Worm (Caenorhabditis elegans) whole organism, midembryonic: ENCODE data around the gene F13B12.2.

Experiments
- T22C8.4 ChIP-seq: fragments of 200-800 bp; sonication (Bioruptor generic); IDR thresholded peaks from 2 replicates; pipeline ENCODE4 v1.3.6; 2022; ENCODE audit warnings: missing genetic modification characterization, missing compliant biosample characterization
- cog-1 ChIP-seq: sonication (generic microtip); optimal IDR thresholded peaks from 2 replicates; lab custom pipeline; 2016; ENCODE audit warnings: missing genetic modification characterization, missing compliant biosample characterization
- flt-1 ChIP-seq: fragments of 200-800 bp; sonication (Bioruptor generic); IDR thresholded peaks from 2 replicates; pipeline ENCODE4 v1.3.6; 2022; ENCODE audit warnings: missing genetic modification characterization, missing compliant biosample characterization
- klf-2 ChIP-seq: fragments of 200-800 bp; sonication (Bioruptor generic); conservative IDR thresholded peaks from 2 replicates; pipeline ENCODE4 v1.3.6; 2022; ENCODE audit warnings: missing genetic modification reagents, missing genetic modification characterization, missing compliant biosample characterization
- med-1 ChIP-seq: sonication (generic microtip); optimal IDR thresholded peaks from 2 replicates; lab custom pipeline; 2017; ENCODE audit warnings: missing genetic modification characterization, mild to moderate bottlenecking, missing compliant biosample characterization, antibody characterized with exemption, missing genetic modification reagents; ENCODE audit not compliant: insufficient read depth
- ref-1 ChIP-seq: fragments of 200-800 bp; sonication (Bioruptor generic); conservative IDR thresholded peaks from 2 replicates; pipeline ENCODE4 v1.3.6; 2022; ENCODE audit warnings: missing genetic modification reagents, missing genetic modification characterization, missing compliant biosample characterization
- tab-1 ChIP-seq: fragments of 200-800 bp; sonication (Bioruptor generic); IDR thresholded peaks from 2 replicates; pipeline ENCODE4 v1.3.6; 2022; ENCODE audit warnings: missing genetic modification characterization, missing compliant biosample characterization
- ztf-23 ChIP-seq: fragments of 200-800 bp; sonication (Bioruptor generic); IDR thresholded peaks from 2 replicates; pipeline ENCODE4 v1.3.6; 2022; ENCODE audit warnings: missing genetic modification reagents, missing genetic modification characterization, missing compliant biosample characterization
- ztf-29 ChIP-seq: fragments of 200-800 bp; sonication (Bioruptor generic); IDR thresholded peaks from 2 replicates; pipeline ENCODE4 v1.3.6; 2022; ENCODE audit warnings: missing genetic modification reagents, missing genetic modification characterization, missing compliant biosample characterization

The F13B12.2 gene

DNA sequence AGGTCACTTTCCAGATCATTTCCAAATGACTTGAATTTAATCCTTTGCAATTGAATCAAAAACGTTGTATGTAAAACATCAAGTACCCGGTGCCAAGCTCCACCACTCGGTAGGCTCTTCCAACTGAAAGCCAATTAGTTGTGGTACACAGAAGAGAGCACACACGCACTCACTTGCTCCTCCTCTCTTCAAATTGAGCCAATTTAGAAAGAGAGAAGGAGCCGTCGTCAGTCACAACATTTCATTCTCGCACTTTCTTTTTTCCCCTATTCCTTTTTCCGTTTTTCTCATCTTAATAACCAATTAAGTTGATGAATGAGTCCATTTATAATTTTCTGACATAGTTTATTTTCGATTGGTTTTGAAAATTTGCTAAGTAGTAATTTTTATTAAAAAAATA lies 30.7 kb downstream of the F13B12.2 start:
- no peak for TF ChIP-seq ztf-29 (GFP tag; lab: Robert Waterston, UW)

DNA sequence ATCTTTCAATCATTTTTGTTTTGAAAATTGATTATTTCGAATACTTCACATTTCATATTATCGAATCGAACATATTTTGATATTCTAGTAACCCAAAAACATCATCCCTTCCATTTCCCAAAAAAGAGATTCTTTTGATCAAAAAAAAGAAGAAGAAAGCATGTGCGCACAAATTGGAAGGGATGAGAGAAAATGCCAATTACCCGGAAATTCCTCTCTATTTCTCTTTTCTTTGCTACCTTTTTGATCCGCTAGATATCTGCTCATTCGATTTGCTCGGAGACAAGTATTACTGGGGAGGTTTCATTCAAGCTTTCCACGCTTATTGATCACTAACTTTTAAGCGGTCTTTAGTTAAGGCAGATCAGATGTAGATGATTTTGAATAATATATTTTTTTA lies 32.1 kb downstream of the F13B12.2 start:
- no peak for TF ChIP-seq ref-1 (GFP tag; lab: Robert Waterston, UW)
- TF ChIP-seq klf-2 (GFP tag; lab: Robert Waterston, UW) = no peak
- no peak for TF ChIP-seq flt-1 (GFP tag; lab: Robert Waterston, UW)
- TF ChIP-seq tab-1 (GFP tag; lab: Robert Waterston, UW) = no peak
- TF ChIP-seq med-1 (GFP tag; lab: Kevin White, UChicago) = no peak
- no peak for TF ChIP-seq T22C8.4 (GFP tag; lab: Robert Waterston, UW)
- TF ChIP-seq ztf-29 (GFP tag; lab: Robert Waterston, UW) = no peak
- TF ChIP-seq ztf-23 (GFP tag; lab: Robert Waterston, UW) = no peak
- TF ChIP-seq cog-1 (tag; lab: Kevin White, UChicago) = no peak

DNA sequence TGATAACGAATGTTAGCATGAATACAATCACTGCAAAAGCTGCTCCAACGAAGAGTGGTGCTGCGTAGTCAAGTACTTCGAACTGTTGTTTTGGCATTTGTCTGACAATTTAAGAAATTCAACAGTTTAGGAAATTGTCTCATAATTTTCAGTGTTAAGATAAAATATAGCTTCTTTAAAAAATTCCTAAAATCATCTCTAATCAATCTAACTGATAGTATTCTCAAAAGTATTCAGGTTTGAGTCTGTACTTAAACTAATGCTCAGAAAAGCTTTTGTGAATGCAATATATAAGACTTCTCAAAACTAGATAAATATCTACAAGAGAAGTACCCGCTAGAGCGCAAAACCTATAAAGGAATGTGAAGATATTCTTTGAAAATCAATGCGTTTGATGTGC lies 34.1 kb downstream of the F13B12.2 start, which contains the start of gene R10H10.4:
Gene R10H10.4, minus strand, starts transcription at position 101 of the 400 bp plus-strand sequence.
- TF ChIP-seq T22C8.4 (GFP tag; lab: Robert Waterston, UW) (no peak), flt-1 (GFP tag; lab: Robert Waterston, UW) (no peak), ztf-23 (GFP tag; lab: Robert Waterston, UW) (no peak), tab-1 (GFP tag; lab: Robert Waterston, UW) (no peak), med-1 (GFP tag; lab: Kevin White, UChicago) (no peak), ztf-29 (GFP tag; lab: Robert Waterston, UW) (no peak), klf-2 (GFP tag; lab: Robert Waterston, UW) (no peak), cog-1 (tag; lab: Kevin White, UChicago) (no peak), ref-1 (GFP tag; lab: Robert Waterston, UW) (no peak)

DNA sequence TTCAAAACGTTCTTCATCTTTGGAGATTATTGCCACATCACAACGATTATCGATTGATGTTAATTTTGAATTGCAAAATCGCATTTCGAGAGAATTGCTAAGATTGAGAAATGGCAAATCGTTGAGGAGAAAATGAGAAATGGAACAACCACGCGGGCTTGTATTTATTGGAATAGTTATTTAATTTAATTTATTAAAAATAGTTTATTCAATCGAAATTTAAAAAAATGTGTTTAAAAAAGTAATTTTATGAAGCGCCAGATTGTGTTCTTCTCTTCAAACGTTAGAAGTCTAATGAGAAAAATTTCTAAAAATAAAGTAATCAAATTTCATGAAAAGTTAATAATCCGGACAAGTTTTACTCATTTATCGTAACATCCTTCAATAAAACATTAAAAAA lies 37.1 kb downstream of the F13B12.2 start, which contains the start of gene spe-26:
Gene spe-26, minus strand, starts transcription at position 101 of the 400 bp plus-strand sequence.
- TF ChIP-seq flt-1 (GFP tag; lab: Robert Waterston, UW) (no peak), ztf-23 (GFP tag; lab: Robert Waterston, UW) (no peak), tab-1 (GFP tag; lab: Robert Waterston, UW) (no peak), ref-1 (GFP tag; lab: Robert Waterston, UW) (no peak), klf-2 (GFP tag; lab: Robert Waterston, UW) (no peak), ztf-29 (GFP tag; lab: Robert Waterston, UW) (no peak)

DNA sequence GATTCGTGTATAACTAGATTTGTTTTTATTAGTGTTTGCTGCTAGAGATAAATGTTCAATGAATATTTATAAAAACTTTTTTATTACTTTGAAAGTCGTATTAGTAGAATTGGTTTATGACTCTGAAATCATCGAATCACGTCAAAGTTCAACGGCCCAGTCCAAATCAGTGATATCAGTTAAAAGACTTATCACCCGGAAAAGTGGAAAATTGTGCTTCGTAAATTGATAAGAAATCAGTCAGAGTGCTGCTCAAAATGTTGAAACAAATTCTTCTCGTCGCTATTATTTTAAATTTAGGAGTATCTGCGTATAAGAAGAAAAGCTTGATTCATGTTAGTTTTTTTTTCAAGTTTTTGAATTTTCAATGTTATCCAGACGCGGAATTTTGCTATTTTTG lies 40.7 kb downstream of the F13B12.2 start, which contains the start of gene R10H10.3:
Gene R10H10.3, plus strand, starts transcription at position 243 of the 400 bp plus-strand sequence.
- TF ChIP-seq tab-1 (GFP tag; lab: Robert Waterston, UW) = no peak
- no peak for TF ChIP-seq flt-1 (GFP tag; lab: Robert Waterston, UW)
- TF ChIP-seq ref-1 (GFP tag; lab: Robert Waterston, UW) = no peak
- no peak for TF ChIP-seq klf-2 (GFP tag; lab: Robert Waterston, UW)
- no peak for TF ChIP-seq cog-1 (tag; lab: Kevin White, UChicago)
- TF ChIP-seq med-1 (GFP tag; lab: Kevin White, UChicago) = no peak
- TF ChIP-seq ztf-23 (GFP tag; lab: Robert Waterston, UW) = no peak

DNA sequence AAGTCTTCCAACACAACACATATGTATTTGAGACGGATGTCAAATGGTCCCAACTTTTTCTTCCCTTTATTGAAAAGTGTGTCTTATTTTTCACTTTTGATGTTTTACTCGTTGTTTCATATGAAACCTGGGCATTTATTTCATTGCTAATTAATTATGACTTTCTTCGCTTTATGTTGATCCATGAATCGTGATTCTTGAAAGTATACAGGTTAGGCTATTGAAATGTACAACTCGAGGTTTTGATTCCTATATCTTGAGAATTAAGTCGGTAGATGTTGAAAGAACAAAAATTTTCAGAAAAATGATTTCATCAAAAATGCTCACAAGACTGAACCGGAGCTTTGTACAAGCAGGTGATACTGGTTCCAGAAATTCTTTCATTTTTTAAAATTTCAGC lies 41.8 kb downstream of the F13B12.2 start, which contains the start of gene nfu-1:
Gene nfu-1, plus strand, starts transcription at position 301 of the 400 bp plus-strand sequence.
- TF ChIP-seq ztf-29 (GFP tag; lab: Robert Waterston, UW) (no peak), cog-1 (tag; lab: Kevin White, UChicago) (no peak), ztf-23 (GFP tag; lab: Robert Waterston, UW) (no peak), flt-1 (GFP tag; lab: Robert Waterston, UW) (no peak)

DNA sequence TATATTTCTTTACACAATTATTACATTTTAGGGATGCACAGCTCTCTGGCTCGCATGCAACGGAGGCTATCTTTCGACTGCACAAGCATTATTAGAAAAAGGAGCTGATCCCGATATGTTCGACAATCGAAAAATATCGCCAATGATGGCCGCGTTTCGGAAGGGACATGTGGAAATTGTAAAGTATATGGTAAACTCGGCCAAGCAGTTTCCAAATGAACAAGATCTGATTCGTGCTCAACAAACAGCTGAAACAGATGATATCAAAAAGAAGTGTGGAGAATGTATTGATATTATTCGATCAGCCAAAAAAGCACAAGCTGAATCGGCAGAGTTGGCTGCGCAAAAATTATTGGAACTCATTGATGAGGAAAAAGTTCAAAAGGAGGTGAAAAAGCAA lies 46.0 kb downstream of the F13B12.2 start:
- no peak for TF ChIP-seq klf-2 (GFP tag; lab: Robert Waterston, UW)
- TF ChIP-seq T22C8.4 (GFP tag; lab: Robert Waterston, UW) = no peak
- TF ChIP-seq ztf-23 (GFP tag; lab: Robert Waterston, UW) = no peak
- no peak for TF ChIP-seq tab-1 (GFP tag; lab: Robert Waterston, UW)
- no peak for TF ChIP-seq ref-1 (GFP tag; lab: Robert Waterston, UW)
- TF ChIP-seq cog-1 (tag; lab: Kevin White, UChicago) = no peak
- no peak for TF ChIP-seq ztf-29 (GFP tag; lab: Robert Waterston, UW)
- TF ChIP-seq flt-1 (GFP tag; lab: Robert Waterston, UW) = no peak
- no peak for TF ChIP-seq med-1 (GFP tag; lab: Kevin White, UChicago)

DNA sequence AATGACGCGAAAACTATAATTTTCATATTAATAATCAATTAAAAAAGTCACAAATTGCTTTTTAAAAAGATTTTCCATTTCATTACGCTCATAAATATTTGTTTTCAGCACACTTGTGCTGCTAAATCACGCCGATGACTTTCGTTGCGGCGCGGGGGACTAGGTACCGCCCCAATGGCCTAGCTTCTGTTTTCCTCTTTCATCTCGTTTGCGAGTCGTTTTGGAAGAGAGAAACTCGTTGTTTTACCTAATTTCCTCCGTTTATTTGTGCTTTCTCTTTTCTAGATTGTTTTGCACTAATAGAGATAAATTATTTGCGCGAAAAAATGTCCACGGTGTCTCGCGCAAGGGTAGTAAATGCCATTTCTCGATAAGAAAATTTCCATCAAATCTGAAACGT lies 47.9 kb downstream of the F13B12.2 start:
- TF ChIP-seq med-1 (GFP tag; lab: Kevin White, UChicago) (no peak), klf-2 (GFP tag; lab: Robert Waterston, UW) (no peak), flt-1 (GFP tag; lab: Robert Waterston, UW) (no peak), ref-1 (GFP tag; lab: Robert Waterston, UW) (no peak), cog-1 (tag; lab: Kevin White, UChicago) (no peak), tab-1 (GFP tag; lab: Robert Waterston, UW) (no peak), ztf-23 (GFP tag; lab: Robert Waterston, UW) (no peak), ztf-29 (GFP tag; lab: Robert Waterston, UW) (no peak)

DNA sequence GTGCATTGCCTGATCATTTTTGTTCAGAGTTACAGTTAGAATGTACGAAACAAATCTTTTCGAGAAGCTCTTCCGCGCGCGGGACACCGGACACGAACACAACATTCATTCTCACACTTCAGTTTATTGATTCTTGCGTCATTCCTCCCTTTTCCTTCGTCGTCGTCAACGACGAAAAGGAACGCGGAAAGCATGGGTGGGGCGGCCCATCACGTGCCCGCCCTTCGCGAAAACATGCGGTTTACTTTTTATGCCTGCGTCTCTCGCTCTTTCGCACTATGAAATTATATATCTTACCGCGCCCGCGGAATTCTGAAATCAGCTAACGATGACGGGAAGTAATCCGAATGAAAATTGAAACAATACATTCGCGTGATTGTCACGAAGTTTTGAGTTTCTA lies 48.3 kb downstream of the F13B12.2 start:
- TF ChIP-seq T22C8.4 (GFP tag; lab: Robert Waterston, UW) (0 out of 2 replicates have a peak, but pooled peaks have one; percentile 26), flt-1 (GFP tag; lab: Robert Waterston, UW) (no peak), cog-1 (tag; lab: Kevin White, UChicago) (peak; percentile 13)
